Fruit fly (Drosophila melanogaster) whole organism, embryonic: ENCODE results near the gene Arc42.

Source experiments
- Asciz ChIP-seq: fragments of 200-800 bp; sonication (Bioruptor generic); optimal IDR thresholded peaks from 2 replicates; lab custom pipeline; 2017; ENCODE audit warnings: missing biosample characterization, mild to moderate bottlenecking, missing genetic modification characterization, missing genetic modification reagents
- Atf3 ChIP-seq: fragments of 200-800 bp; sonication (Bioruptor generic); optimal IDR thresholded peaks from 3 replicates; lab custom pipeline; 2016; ENCODE audit warnings: missing biosample characterization, missing genetic modification characterization
- Bdp1 ChIP-seq: fragments of 200-800 bp; sonication (Bioruptor generic); optimal IDR thresholded peaks from 3 replicates; lab custom pipeline; 2016; ENCODE audit warnings: missing biosample characterization, missing genetic modification characterization
- BtbVII ChIP-seq: fragments of 200-800 bp; sonication (Bioruptor generic); optimal IDR thresholded peaks from 3 replicates; lab custom pipeline; 2017; ENCODE audit warnings: missing biosample characterization, mild to moderate bottlenecking, missing genetic modification characterization
- C15 ChIP-seq: fragments of 200-800 bp; sonication (Bioruptor generic); IDR thresholded peaks from 3 replicates; pipeline ENCODE4 v1.3.6; 2022; ENCODE audit warnings: missing biosample characterization, missing genetic modification characterization
- CG10654 ChIP-seq: fragments of 200-800 bp; sonication (Bioruptor generic); optimal IDR thresholded peaks from 2 replicates; lab custom pipeline; 2016; ENCODE audit warnings: missing biosample characterization, missing genetic modification characterization
- CG11456 ChIP-seq: fragments of 200-800 bp; sonication (Bioruptor generic); IDR thresholded peaks from 3 replicates; pipeline ENCODE4 v1.3.6; 2022; ENCODE audit warnings: missing biosample characterization, missing genetic modification characterization
- CG13123 ChIP-seq: fragments of 200-800 bp; sonication (Bioruptor generic); optimal IDR thresholded peaks from 2 replicates; lab custom pipeline; 2016; ENCODE audit warnings: missing biosample characterization, missing genetic modification characterization
- CG13775 ChIP-seq: fragments of 200-800 bp; sonication (Bioruptor generic); optimal IDR thresholded peaks from 3 replicates; lab custom pipeline; 2017; ENCODE audit warnings: missing biosample characterization, mild to moderate bottlenecking, missing genetic modification characterization
- CG1603 ChIP-seq: fragments of 200-800 bp; sonication (Bioruptor generic); optimal IDR thresholded peaks from 2 replicates; lab custom pipeline; 2019; ENCODE audit warnings: missing biosample characterization, mild to moderate bottlenecking, missing genetic modification characterization, moderate library complexity
- CG16863 ChIP-seq: fragments of 200-800 bp; sonication (Bioruptor generic); optimal IDR thresholded peaks from 3 replicates; lab custom pipeline; 2016; ENCODE audit warnings: missing biosample characterization, missing genetic modification characterization
- CG18599 ChIP-seq: fragments of 200-800 bp; sonication (Bioruptor generic); optimal IDR thresholded peaks from 3 replicates; lab custom pipeline; 2017; ENCODE audit warnings: missing biosample characterization, missing genetic modification characterization, mild to moderate bottlenecking, moderate library complexity, missing genetic modification reagents
- CG30020 ChIP-seq: fragments of 200-800 bp; optimal IDR thresholded peaks from 2 replicates; lab custom pipeline; 2019; ENCODE audit warnings: missing biosample characterization, mild to moderate bottlenecking, missing genetic modification characterization, moderate library complexity
- CG3281 ChIP-seq: fragments of 200-800 bp; sonication (Bioruptor generic); optimal IDR thresholded peaks from 3 replicates; lab custom pipeline; 2017; ENCODE audit warnings: missing biosample characterization, mild to moderate bottlenecking, missing genetic modification characterization
- CG34376 ChIP-seq: fragments of 200-800 bp; sonication (Bioruptor generic); optimal IDR thresholded peaks from 2 replicates; lab custom pipeline; 2018; ENCODE audit warnings: missing biosample characterization, mild to moderate bottlenecking, missing genetic modification characterization
- CG3838 ChIP-seq: fragments of 200-800 bp; sonication (Bioruptor generic); optimal IDR thresholded peaks from 3 replicates; lab custom pipeline; 2016; ENCODE audit warnings: missing biosample characterization, missing genetic modification characterization
- CG4730 ChIP-seq: fragments of 200-800 bp; sonication (Bioruptor generic); IDR thresholded peaks from 2 replicates; pipeline ENCODE4 v1.3.6; 2022; ENCODE audit warnings: missing biosample characterization, missing genetic modification characterization
- CG6683 ChIP-seq: fragments of 200-800 bp; sonication (Bioruptor generic); optimal IDR thresholded peaks from 2 replicates; lab custom pipeline; 2017; ENCODE audit warnings: missing biosample characterization, mild to moderate bottlenecking, missing genetic modification characterization, missing genetic modification reagents
- CG7987 ChIP-seq: fragments of 200-800 bp; sonication (Bioruptor generic); optimal IDR thresholded peaks from 2 replicates; lab custom pipeline; 2018; ENCODE audit warnings: missing biosample characterization, mild to moderate bottlenecking, missing genetic modification characterization, moderate library complexity
- CG8359 ChIP-seq: fragments of 200-800 bp; sonication (Bioruptor generic); optimal IDR thresholded peaks from 2 replicates; lab custom pipeline; 2017; ENCODE audit warnings: missing biosample characterization, mild to moderate bottlenecking, missing genetic modification characterization, borderline replicate concordance
- CoRest ChIP-seq: fragments of 200-800 bp; sonication (Bioruptor generic); optimal IDR thresholded peaks from 3 replicates; lab custom pipeline; 2018; ENCODE audit warnings: missing biosample characterization, mild to moderate bottlenecking, missing genetic modification characterization, moderate library complexity
- E2f2 ChIP-seq: fragments of 200-800 bp; sonication (Bioruptor generic); IDR thresholded peaks from 2 replicates; pipeline ENCODE4 v1.3.6; 2022; ENCODE audit warnings: missing biosample characterization, missing genetic modification characterization
- H2.0 ChIP-seq: fragments of 200-800 bp; sonication (Bioruptor generic); IDR thresholded peaks from 2 replicates; pipeline ENCODE4 v1.3.6; 2022; ENCODE audit warnings: missing biosample characterization, missing genetic modification characterization
- Hmx ChIP-seq: fragments of 200-800 bp; sonication (Bioruptor generic); optimal IDR thresholded peaks from 2 replicates; lab custom pipeline; 2016; ENCODE audit warnings: missing biosample characterization, missing genetic modification characterization
- Hr39 ChIP-seq: fragments of >200 bp; optimal IDR thresholded peaks from 2 replicates; lab custom pipeline; 2017
- MESR4 ChIP-seq: fragments of 200-800 bp; sonication (Bioruptor generic); optimal IDR thresholded peaks from 2 replicates; lab custom pipeline; 2018; ENCODE audit warnings: missing biosample characterization, mild to moderate bottlenecking, missing genetic modification characterization, moderate library complexity
- MTF-1 ChIP-seq: fragments of 200-800 bp; sonication (Bioruptor generic); optimal IDR thresholded peaks from 2 replicates; lab custom pipeline; 2018; ENCODE audit warnings: missing biosample characterization, mild to moderate bottlenecking, missing genetic modification characterization, borderline replicate concordance
- Max ChIP-seq: fragments of 200-800 bp; sonication (Bioruptor generic); optimal IDR thresholded peaks from 2 replicates; lab custom pipeline; 2016; ENCODE audit warnings: missing biosample characterization, mild to moderate bottlenecking, missing genetic modification characterization
- Myb ChIP-seq: fragments of 200-800 bp; sonication (Bioruptor generic); optimal IDR thresholded peaks from 2 replicates; lab custom pipeline; 2016; ENCODE audit warnings: missing biosample characterization, missing genetic modification characterization
- Nf-YB ChIP-seq: fragments of 200-800 bp; sonication (Bioruptor generic); optimal IDR thresholded peaks from 3 replicates; lab custom pipeline; 2019; ENCODE audit warnings: missing biosample characterization, mild to moderate bottlenecking, missing genetic modification characterization, moderate library complexity
- Oli ChIP-seq: fragments of 200-800 bp; sonication (Bioruptor generic); optimal IDR thresholded peaks from 2 replicates; lab custom pipeline; 2018; ENCODE audit warnings: missing biosample characterization, mild to moderate bottlenecking, missing genetic modification characterization, moderate library complexity
- Poxn ChIP-seq: fragments of 200-800 bp; sonication (Bioruptor generic); IDR thresholded peaks from 2 replicates; pipeline ENCODE4 v1.3.6; 2022; ENCODE audit warnings: missing biosample characterization, missing genetic modification characterization
- Ptx1 ChIP-seq: fragments of 200-800 bp; sonication (Bioruptor generic); IDR thresholded peaks from 2 replicates; pipeline ENCODE4 v1.3.6; 2022; ENCODE audit warnings: missing biosample characterization, missing genetic modification characterization
- Ravus ChIP-seq: fragments of 200-800 bp; sonication (Bioruptor generic); IDR thresholded peaks from 2 replicates; pipeline ENCODE4 v1.3.6; 2022; ENCODE audit warnings: missing biosample characterization, missing genetic modification characterization
- Rfx ChIP-seq: fragments of 200-800 bp; sonication (Bioruptor generic); IDR thresholded peaks from 2 replicates; pipeline ENCODE4 v1.3.6; 2022; ENCODE audit warnings: missing biosample characterization, missing genetic modification characterization
- Tbp ChIP-seq: fragments of >200 bp; optimal IDR thresholded peaks from 2 replicates; lab custom pipeline; 2018; ENCODE audit warnings: missing biosample characterization, missing genetic modification characterization
- Vsx1 ChIP-seq: fragments of 200-800 bp; sonication (Bioruptor generic); optimal IDR thresholded peaks from 2 replicates; lab custom pipeline; 2017; ENCODE audit warnings: missing biosample characterization, mild to moderate bottlenecking, missing genetic modification characterization, missing genetic modification reagents
- al ChIP-seq: fragments of 200-800 bp; sonication (Bioruptor generic); IDR thresholded peaks from 2 replicates; pipeline ENCODE4 v1.3.6; 2022; ENCODE audit warnings: missing biosample characterization, missing genetic modification characterization
- az2 ChIP-seq: fragments of 200-800 bp; sonication (Bioruptor generic); optimal IDR thresholded peaks from 3 replicates; lab custom pipeline; 2016; ENCODE audit warnings: missing biosample characterization, missing genetic modification characterization
- br ChIP-seq: fragments of >200 bp; optimal IDR thresholded peaks from 2 replicates; lab custom pipeline; 2017
- ci ChIP-seq: fragments of 200-800 bp; sonication (Bioruptor generic); IDR thresholded peaks from 3 replicates; pipeline ENCODE4 v1.3.6; 2022; ENCODE audit warnings: missing biosample characterization, missing genetic modification characterization
- eyg ChIP-seq: fragments of 200-800 bp; sonication (Bioruptor generic); optimal IDR thresholded peaks from 3 replicates; lab custom pipeline; 2016; ENCODE audit warnings: missing biosample characterization, missing genetic modification characterization
- gsb-n ChIP-seq: fragments of 200-800 bp; sonication (Bioruptor generic); optimal IDR thresholded peaks from 3 replicates; lab custom pipeline; 2018; ENCODE audit warnings: missing biosample characterization, mild to moderate bottlenecking, missing genetic modification characterization
- ind ChIP-seq: fragments of 200-800 bp; sonication (Bioruptor generic); optimal IDR thresholded peaks from 3 replicates; lab custom pipeline; 2016; ENCODE audit warnings: missing biosample characterization, missing genetic modification characterization
- inv ChIP-seq: fragments of 200-800 bp; sonication (Bioruptor generic); IDR thresholded peaks from 2 replicates; pipeline ENCODE4 v1.3.6; 2022; ENCODE audit warnings: missing biosample characterization, missing genetic modification characterization; ENCODE audit not compliant: partially characterized antibody
- jumu ChIP-seq: fragments of 200-800 bp; sonication (Bioruptor generic); optimal IDR thresholded peaks from 3 replicates; lab custom pipeline; 2016; ENCODE audit warnings: missing biosample characterization, missing genetic modification characterization
- kay ChIP-seq: fragments of 200-800 bp; sonication (Bioruptor generic); optimal IDR thresholded peaks from 2 replicates; lab custom pipeline; 2016; ENCODE audit warnings: missing biosample characterization, missing genetic modification characterization
- p53 ChIP-seq: fragments of 200-800 bp; sonication (Bioruptor generic); optimal IDR thresholded peaks from 2 replicates; lab custom pipeline; 2016; ENCODE audit warnings: missing biosample characterization, missing genetic modification characterization
- pros ChIP-seq: fragments of 200-800 bp; sonication (Bioruptor generic); optimal IDR thresholded peaks from 3 replicates; lab custom pipeline; 2019; ENCODE audit warnings: missing biosample characterization, mild to moderate bottlenecking, missing genetic modification characterization, moderate library complexity
- repo ChIP-seq: fragments of 200-800 bp; sonication (Bioruptor generic); optimal IDR thresholded peaks from 2 replicates; lab custom pipeline; 2016; ENCODE audit warnings: missing biosample characterization, missing genetic modification characterization
- toy ChIP-seq: fragments of 200-800 bp; sonication (Bioruptor generic); IDR thresholded peaks from 2 replicates; pipeline ENCODE4 v1.3.6; 2022; ENCODE audit warnings: missing biosample characterization, missing genetic modification characterization
- vnd ChIP-seq: fragments of 200-800 bp; sonication (Bioruptor generic); IDR thresholded peaks from 3 replicates; pipeline ENCODE4 v1.3.6; 2022; ENCODE audit warnings: missing biosample characterization, missing genetic modification characterization; ENCODE audit not compliant: partially characterized antibody

The Arc42 gene

DNA sequence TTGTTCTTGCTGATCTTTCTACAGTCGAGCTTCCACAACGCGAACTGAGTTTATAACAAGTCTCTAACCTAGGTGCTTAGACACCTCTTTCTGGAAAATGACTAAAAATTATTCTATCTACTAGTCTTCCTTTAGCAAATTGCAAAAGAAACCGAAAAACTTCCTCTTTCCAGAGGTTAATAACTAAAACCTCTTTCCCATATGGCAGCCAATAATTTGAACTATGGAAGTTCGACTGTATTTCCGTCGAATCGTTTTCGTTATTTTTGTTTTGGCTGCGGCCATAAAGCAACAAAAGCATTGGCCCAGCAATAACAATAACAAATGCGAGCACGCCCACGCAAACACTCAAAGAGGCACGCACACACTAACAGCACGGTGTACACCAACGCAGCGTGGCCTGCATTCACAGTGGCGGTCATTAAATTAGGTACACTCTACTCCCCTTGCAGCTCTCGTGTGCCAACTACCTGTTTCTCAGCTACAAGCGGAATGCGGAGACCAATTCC is 2.9 kb downstream of the Arc42 start (continued):
- TF ChIP-seq Ptx1, result peak; percentile 55
- no peak for TF ChIP-seq CG13123
- TF ChIP-seq CG11456 (GFP tag; lab: Robert Waterston, UW), result no peak
- TF ChIP-seq CG1603 (tag; lab: Kevin White, UChicago), result no peak
- peak; percentile 18 for TF ChIP-seq CG16863 (GFP tag; lab: Kevin White, UChicago)
- TF ChIP-seq CG34376 (GFP tag; lab: Kevin White, UChicago), result peak; percentile 77
- no peak for TF ChIP-seq MTF-1
- no peak for TF ChIP-seq CG8359 (GFP tag; lab: Kevin White, UChicago)
- TF ChIP-seq az2, result peak; percentile 27
- no peak for TF ChIP-seq Vsx1 (GFP tag; lab: Kevin White, UChicago)
- no peak for TF ChIP-seq p53 (GFP tag; lab: Kevin White, UChicago)
- TF ChIP-seq vnd (GFP tag; lab: Robert Waterston, UW), result no peak
- peak; percentile 77 for TF ChIP-seq BtbVII
- peak; percentile 12 for TF ChIP-seq CG6683 (GFP tag; lab: Kevin White, UChicago)
- TF ChIP-seq Atf3, result no peak
- no peak for TF ChIP-seq Poxn
- TF ChIP-seq gsb-n, result no peak
- peak; percentile 76 for TF ChIP-seq CG18599 (GFP tag; lab: Kevin White, UChicago)
- TF ChIP-seq CoRest (tag; lab: Kevin White, UChicago), result peak; percentile 63
- peak; percentile 41 for TF ChIP-seq ind (GFP tag; lab: Kevin White, UChicago)
- peak; percentile 33; the same call in 1 of the 2 replicates for TF ChIP-seq H2.0 (GFP tag; lab: Robert Waterston, UW)
- no peak for TF ChIP-seq CG30020 (tag; lab: Kevin White, UChicago)
- TF ChIP-seq Hmx (GFP tag; lab: Kevin White, UChicago), result no peak
- TF ChIP-seq repo (GFP tag; lab: Kevin White, UChicago), result no peak
- no peak for TF ChIP-seq kay (GFP tag; lab: Kevin White, UChicago)
- 0 out of 2 replicates have a peak, but pooled peaks have one; percentile 21 for TF ChIP-seq E2f2 (GFP tag; lab: Robert Waterston, UW)
- TF ChIP-seq Max, result no peak
- peak; percentile 61 for TF ChIP-seq Asciz
- TF ChIP-seq inv (GFP tag; lab: Robert Waterston, UW), result no peak
- TF ChIP-seq C15, result no peak
- TF ChIP-seq al (GFP tag; lab: Robert Waterston, UW), result 0 out of 2 replicates have a peak, but pooled peaks have one; percentile 23
- TF ChIP-seq br, result no peak
- no peak for TF ChIP-seq pros (GFP tag; lab: Kevin White, UChicago)
- no peak for TF ChIP-seq Ravus (GFP tag; lab: Robert Waterston, UW)
- peak; percentile 38 for TF ChIP-seq Nf-YB (GFP tag; lab: Kevin White, UChicago)
- TF ChIP-seq CG3838 (GFP tag; lab: Kevin White, UChicago), result no peak
- no peak for TF ChIP-seq Tbp (GFP tag; lab: Kevin White, UChicago)
- TF ChIP-seq CG13775 (GFP tag; lab: Kevin White, UChicago), result peak; percentile 21
- peak; percentile 19 for TF ChIP-seq Bdp1 (GFP tag; lab: Kevin White, UChicago)
- TF ChIP-seq Rfx, result peak; percentile 58
- peak; percentile 20 for TF ChIP-seq CG10654 (GFP tag; lab: Kevin White, UChicago)
- peak; percentile 51 for TF ChIP-seq CG3281
- no peak for TF ChIP-seq CG7987 (GFP tag; lab: Kevin White, UChicago)
- TF ChIP-seq Oli, result peak; percentile 60
- TF ChIP-seq MESR4 (GFP tag; lab: Kevin White, UChicago), result no peak
- TF ChIP-seq eyg (GFP tag; lab: Kevin White, UChicago), result no peak
- TF ChIP-seq toy (GFP tag; lab: Robert Waterston, UW), result no peak
- no peak for TF ChIP-seq CG4730
- TF ChIP-seq jumu (GFP tag; lab: Kevin White, UChicago), result peak; percentile 25
- TF ChIP-seq Hr39, result no peak
- TF ChIP-seq ci (GFP tag; lab: Robert Waterston, UW), result 0 out of 3 replicates have a peak, but pooled peaks have one; percentile 29
- TF ChIP-seq Myb (GFP tag; lab: Kevin White, UChicago), result peak; percentile 21
